Fruit fly (Drosophila melanogaster) whole organism, embryonic: ENCODE results near the gene CG3032.

Experiments
- CG1024 ChIP-seq: fragments of 200-800 bp; sonication (Bioruptor generic); IDR thresholded peaks from 2 replicates; pipeline ENCODE4 v1.3.6; 2022; ENCODE audit warnings: missing biosample characterization, missing genetic modification characterization
- CG10959 ChIP-seq: fragments of 200-800 bp; sonication (Bioruptor generic); IDR thresholded peaks from 2 replicates; pipeline ENCODE4 v1.3.6; 2022; ENCODE audit warnings: missing biosample characterization, missing genetic modification characterization
- CG11085 ChIP-seq: fragments of 200-800 bp; sonication (Bioruptor generic); IDR thresholded peaks from 2 replicates; pipeline ENCODE4 v1.3.6; 2022; ENCODE audit warnings: missing biosample characterization, missing genetic modification characterization
- CG12071 ChIP-seq: fragments of 200-800 bp; sonication (Bioruptor generic); optimal IDR thresholded peaks from 3 replicates; lab custom pipeline; 2018; ENCODE audit warnings: missing biosample characterization, mild to moderate bottlenecking, missing genetic modification characterization
- CG15479 ChIP-seq: fragments of 200-800 bp; sonication (Bioruptor generic); optimal IDR thresholded peaks from 3 replicates; lab custom pipeline; 2019; ENCODE audit warnings: missing biosample characterization, mild to moderate bottlenecking, missing genetic modification characterization, moderate library complexity
- CG1602 ChIP-seq: fragments of 200-800 bp; sonication (Bioruptor generic); optimal IDR thresholded peaks from 3 replicates; lab custom pipeline; 2016; ENCODE audit warnings: missing biosample characterization, missing genetic modification characterization
- CG17361 ChIP-seq: fragments of 200-800 bp; sonication (Bioruptor generic); IDR thresholded peaks from 3 replicates; pipeline ENCODE4 v1.3.6; 2022; ENCODE audit warnings: missing biosample characterization, missing genetic modification characterization
- CG17802 ChIP-seq: fragments of 200-800 bp; sonication (Bioruptor generic); optimal IDR thresholded peaks from 2 replicates; lab custom pipeline; 2018; ENCODE audit warnings: missing biosample characterization, mild to moderate bottlenecking, missing genetic modification characterization, moderate library complexity
- CG2678 ChIP-seq: fragments of 200-800 bp; sonication (Bioruptor generic); optimal IDR thresholded peaks from 3 replicates; lab custom pipeline; 2019; ENCODE audit warnings: missing biosample characterization, mild to moderate bottlenecking, missing genetic modification characterization, moderate library complexity
- CG31224 ChIP-seq: fragments of 200-800 bp; sonication (Bioruptor generic); IDR thresholded peaks from 2 replicates; pipeline ENCODE4 v1.3.6; 2022; ENCODE audit warnings: missing biosample characterization, missing genetic modification characterization
- CG31388 ChIP-seq: fragments of 200-800 bp; sonication (Bioruptor generic); optimal IDR thresholded peaks from 2 replicates; lab custom pipeline; 2016; ENCODE audit warnings: missing biosample characterization, missing genetic modification characterization
- CG34224 ChIP-seq: fragments of 200-800 bp; sonication (Bioruptor generic); IDR thresholded peaks from 3 replicates; pipeline ENCODE4 v1.3.6; 2022; ENCODE audit warnings: missing biosample characterization, missing genetic modification characterization; ENCODE audit not compliant: partially characterized antibody
- CG42726 ChIP-seq: fragments of 200-800 bp; sonication (Bioruptor generic); IDR thresholded peaks from 2 replicates; pipeline ENCODE4 v1.3.6; 2022; ENCODE audit warnings: missing biosample characterization, missing genetic modification characterization; ENCODE audit not compliant: partially characterized antibody
- CG43689 ChIP-seq: fragments of 200-800 bp; sonication (Bioruptor generic); IDR thresholded peaks from 2 replicates; pipeline ENCODE4 v1.3.6; 2022; ENCODE audit warnings: missing biosample characterization, missing genetic modification characterization
- CG4404 ChIP-seq: fragments of 200-800 bp; sonication (Bioruptor generic); IDR thresholded peaks from 2 replicates; pipeline ENCODE4 v1.3.6; 2022; ENCODE audit warnings: missing biosample characterization, missing genetic modification characterization
- CG4424 ChIP-seq: fragments of 200-800 bp; sonication (Bioruptor generic); optimal IDR thresholded peaks from 3 replicates; lab custom pipeline; 2016; ENCODE audit warnings: missing biosample characterization, missing genetic modification characterization
- CG4820 ChIP-seq: fragments of 200-800 bp; sonication (Bioruptor generic); optimal IDR thresholded peaks from 3 replicates; lab custom pipeline; 2016; ENCODE audit warnings: missing biosample characterization, missing genetic modification characterization
- CG8290 ChIP-seq, 3 experiments: fragments of 200-800 bp; sonication (Bioruptor generic); optimal IDR thresholded peaks; 2 replicates each; lab custom pipeline; 2016 to 2019; ENCODE audit warnings: missing biosample characterization in 3 of 3, missing genetic modification characterization in 3 of 3, mild to moderate bottlenecking in 2 of 3, moderate library complexity in 1 of 3
- CG8924 ChIP-seq: fragments of 200-800 bp; optimal IDR thresholded peaks from 3 replicates; lab custom pipeline; 2019; ENCODE audit warnings: missing biosample characterization, mild to moderate bottlenecking, missing genetic modification characterization, moderate library complexity
- CkIIα-i1 ChIP-seq: fragments of 200-800 bp; sonication (Bioruptor generic); IDR thresholded peaks from 2 replicates; pipeline ENCODE4 v1.3.6; 2022; ENCODE audit warnings: missing biosample characterization, missing genetic modification characterization
- CoRest ChIP-seq: fragments of 200-800 bp; sonication (Bioruptor generic); optimal IDR thresholded peaks from 3 replicates; lab custom pipeline; 2018; ENCODE audit warnings: missing biosample characterization, mild to moderate bottlenecking, missing genetic modification characterization, moderate library complexity
- Dref ChIP-seq: fragments of 200-800 bp; sonication (Bioruptor generic); IDR thresholded peaks from 2 replicates; pipeline ENCODE4 v1.3.6; 2022; ENCODE audit warnings: missing biosample characterization, missing genetic modification characterization
- Ets65A ChIP-seq: fragments of 200-800 bp; sonication (Bioruptor generic); peaks from one replicate; lab custom pipeline; 2016; ENCODE audit warnings: missing biosample characterization, missing genetic modification characterization
- HmgD ChIP-seq: fragments of 200-800 bp; sonication (Bioruptor generic); optimal IDR thresholded peaks from 3 replicates; lab custom pipeline; 2016; ENCODE audit warnings: missing biosample characterization, missing genetic modification characterization
- Hr39 ChIP-seq: fragments of >200 bp; optimal IDR thresholded peaks from 2 replicates; lab custom pipeline; 2017
- Nf-YA ChIP-seq: fragments of 200-800 bp; sonication (Bioruptor generic); IDR thresholded peaks from 2 replicates; pipeline ENCODE4 v1.3.6; 2022; ENCODE audit warnings: missing biosample characterization, missing genetic modification characterization
- PHDP ChIP-seq: fragments of 200-800 bp; sonication (Bioruptor generic); optimal IDR thresholded peaks from 3 replicates; lab custom pipeline; 2018; ENCODE audit warnings: missing biosample characterization, mild to moderate bottlenecking, missing genetic modification characterization, moderate library complexity
- Sry-δ ChIP-seq: fragments of 200-800 bp; sonication (Bioruptor generic); optimal IDR thresholded peaks from 2 replicates; lab custom pipeline; 2016; ENCODE audit warnings: missing biosample characterization, missing genetic modification characterization
- Tbp ChIP-seq: fragments of >200 bp; optimal IDR thresholded peaks from 2 replicates; lab custom pipeline; 2018; ENCODE audit warnings: missing biosample characterization, missing genetic modification characterization
- Vsx1 ChIP-seq: fragments of 200-800 bp; sonication (Bioruptor generic); optimal IDR thresholded peaks from 2 replicates; lab custom pipeline; 2017; ENCODE audit warnings: missing biosample characterization, mild to moderate bottlenecking, missing genetic modification characterization, missing genetic modification reagents
- bigmax ChIP-seq: fragments of 200-800 bp; sonication (Bioruptor generic); optimal IDR thresholded peaks from 2 replicates; lab custom pipeline; 2018; ENCODE audit warnings: missing biosample characterization, mild to moderate bottlenecking, missing genetic modification characterization
- cad ChIP-seq: fragments of >200 bp; optimal IDR thresholded peaks from 2 replicates; lab custom pipeline; 2017; ENCODE audit warnings: missing biosample characterization, missing genetic modification characterization
- dm ChIP-seq: fragments of 200-800 bp; sonication (Bioruptor generic); optimal IDR thresholded peaks from 3 replicates; lab custom pipeline; 2016; ENCODE audit warnings: missing biosample characterization, missing genetic modification characterization
- fd102C ChIP-seq: fragments of 200-800 bp; sonication (Bioruptor generic); optimal IDR thresholded peaks from 2 replicates; lab custom pipeline; 2018; ENCODE audit warnings: missing biosample characterization, mild to moderate bottlenecking, missing genetic modification characterization, moderate library complexity
- kah ChIP-seq: fragments of 200-800 bp; sonication (Bioruptor generic); optimal IDR thresholded peaks from 2 replicates; lab custom pipeline; 2018; ENCODE audit warnings: missing biosample characterization, mild to moderate bottlenecking, missing genetic modification characterization
- pzg ChIP-seq: fragments of 200-800 bp; sonication (Bioruptor generic); optimal IDR thresholded peaks from 3 replicates; lab custom pipeline; 2018; ENCODE audit warnings: missing biosample characterization, mild to moderate bottlenecking, missing genetic modification characterization, moderate library complexity
- tll ChIP-seq, 2 experiments: fragments of 200-800 bp in 1 of 2; fragments of >200 bp in 1 of 2; sonication (Bioruptor generic) in 1 of 2; optimal IDR thresholded peaks; 2 replicates each; lab custom pipeline; 2017 to 2019; ENCODE audit warnings: missing biosample characterization in 2 of 2, missing genetic modification characterization in 2 of 2, mild to moderate bottlenecking in 1 of 2, moderate library complexity in 1 of 2
- tna ChIP-seq: fragments of 200-800 bp; sonication (Bioruptor generic); IDR thresholded peaks from 2 replicates; pipeline ENCODE4 v1.3.6; 2022; ENCODE audit warnings: missing biosample characterization, missing genetic modification characterization; ENCODE audit not compliant: partially characterized antibody
- trh ChIP-seq: fragments of 200-800 bp; sonication (Bioruptor generic); optimal IDR thresholded peaks from 2 replicates; lab custom pipeline; 2016; ENCODE audit warnings: missing biosample characterization, missing genetic modification characterization
- zen ChIP-seq: fragments of 200-800 bp; sonication (Bioruptor generic); optimal IDR thresholded peaks from 3 replicates; lab custom pipeline; 2018; ENCODE audit warnings: missing biosample characterization, mild to moderate bottlenecking, missing genetic modification characterization, moderate library complexity

CG3032 gene

DNA sequence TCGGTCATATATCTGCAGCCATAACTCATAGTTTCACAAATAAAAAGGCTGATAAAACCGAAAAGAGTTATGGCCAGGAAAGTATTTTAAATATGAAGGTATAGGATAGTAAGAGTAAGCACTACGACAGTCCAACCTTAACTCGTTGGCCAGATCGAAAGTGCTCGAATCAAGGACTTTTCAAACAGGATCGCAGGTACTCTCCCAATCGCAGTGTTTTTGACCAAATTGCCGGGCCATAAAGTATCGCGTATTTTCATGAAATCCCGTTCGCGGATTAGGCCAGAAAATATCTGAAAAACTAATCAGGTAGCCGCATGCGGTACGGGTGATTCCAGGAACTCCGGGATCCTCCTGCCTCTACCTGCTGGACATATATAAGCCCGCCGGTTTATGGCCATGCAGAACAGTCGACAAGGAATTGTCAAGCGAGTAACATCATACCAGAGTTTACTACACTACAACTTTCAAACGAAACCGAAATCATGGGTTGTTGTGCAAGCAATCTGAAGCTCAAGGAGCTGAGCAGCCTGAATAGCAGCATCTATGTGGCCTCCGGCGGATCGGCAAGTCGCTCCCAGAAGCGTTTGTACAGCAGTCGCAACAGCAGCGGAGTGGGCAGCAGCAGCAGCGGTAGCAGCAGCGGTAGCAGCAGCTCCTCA, 26.7 kb upstream of the CG3032 start, which contains the start of gene CG14427:
Gene CG14427, plus strand, starts transcription at position 399 of the 662 bp plus-strand sequence.
- TF ChIP-seq CG4404 (no peak), CG15479 (GFP tag; lab: Kevin White, UChicago) (peak; percentile 87), fd102C (GFP tag; lab: Kevin White, UChicago) (no peak), CG17361 (GFP tag; lab: Robert Waterston, UW) (no peak), CG8924 (tag; lab: Kevin White, UChicago) (no peak), CG42726 (no peak), CG8290 (GFP tag; optimal IDR thresholded peaks at IDR 0.05; lab: Kevin White, UChicago) (no peak), CG8290 (tag; optimal IDR thresholded peaks at IDR 0.05; lab: Kevin White, UChicago) (no peak), Tbp (no peak), CG4820 (GFP tag; lab: Kevin White, UChicago) (no peak), zen (tag; lab: Kevin White, UChicago) (peak; percentile 19), Dref (GFP tag; lab: Robert Waterston, UW) (no peak), PHDP (tag; lab: Kevin White, UChicago) (no peak), kah (GFP tag; lab: Kevin White, UChicago) (no peak), dm (GFP tag; lab: Kevin White, UChicago) (no peak), CG4424 (GFP tag; lab: Kevin White, UChicago) (no peak), CoRest (tag; lab: Kevin White, UChicago) (no peak), CG17802 (no peak), tna (GFP tag; lab: Robert Waterston, UW) (no peak), tll (GFP tag; optimal IDR thresholded peaks at IDR 0.05; lab: Kevin White, UChicago) (peak in 1 of 2 experiments; percentile 55), CG31388 (GFP tag; lab: Kevin White, UChicago) (no peak), cad (GFP tag; lab: Kevin White, UChicago) (peak; percentile 94), bigmax (GFP tag; lab: Kevin White, UChicago) (no peak), CG31224 (GFP tag; lab: Robert Waterston, UW) (no peak), Nf-YA (no peak), Hr39 (lab: Kevin White, UChicago) (no peak), CG1024 (GFP tag; lab: Robert Waterston, UW) (no peak), CG1602 (GFP tag; lab: Kevin White, UChicago) (no peak), CG12071 (GFP tag; lab: Kevin White, UChicago) (no peak), CG2678 (no peak), CG34224 (GFP tag; lab: Robert Waterston, UW) (no peak), pzg (no peak), trh (GFP tag; lab: Kevin White, UChicago) (no peak), CkIIα-i1 (no peak), Vsx1 (no peak)

- TF ChIP-seq cad (GFP tag; lab: Kevin White, UChicago) (peak; percentile 97), CG43689 (GFP tag; lab: Robert Waterston, UW) (no peak), CG15479 (GFP tag; lab: Kevin White, UChicago) (peak; percentile 67), tll (GFP tag; optimal IDR thresholded peaks at IDR 0.05; lab: Kevin White, UChicago) (peak in 1 of 2 experiments; percentile 58), zen (tag; lab: Kevin White, UChicago) (peak; percentile 63), Ets65A (GFP tag; lab: Kevin White, UChicago) (peak; percentile 68)
Measured at dm6 chrX:7037061-7037460, 23.4 kb upstream of the CG3032 start.

DNA sequence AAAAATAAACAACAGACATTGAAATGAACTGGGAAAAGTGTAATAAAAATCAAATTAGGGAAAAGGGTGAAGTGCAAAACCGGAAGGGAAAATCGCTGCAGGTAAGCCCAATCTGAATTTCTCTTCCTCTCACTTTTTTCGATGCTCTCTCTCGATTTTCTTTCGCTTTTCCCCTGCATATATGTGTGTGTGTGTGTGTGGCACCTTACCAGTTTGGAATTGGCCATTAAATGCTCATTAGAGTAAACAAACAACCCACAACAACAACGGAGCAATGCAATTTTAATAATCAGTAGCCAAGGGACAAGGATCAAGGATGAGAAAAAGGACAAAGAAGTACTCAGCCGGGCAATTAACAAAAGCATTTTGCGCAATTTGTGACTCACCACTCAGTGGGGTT, 21.2 kb upstream of the CG3032 start:
- TF ChIP-seq CG15479 (GFP tag; lab: Kevin White, UChicago) (peak; percentile 41), Sry-δ (GFP tag; lab: Kevin White, UChicago) (no peak), HmgD (GFP tag; lab: Kevin White, UChicago) (no peak), tll (GFP tag; optimal IDR thresholded peaks at IDR 0.05; lab: Kevin White, UChicago) (peak in 1 of 2 experiments; percentile 53), CG10959 (GFP tag; lab: Robert Waterston, UW) (no peak), zen (tag; lab: Kevin White, UChicago) (peak; percentile 93), CG11085 (no peak)
- TF ChIP-seq, all 482 proteins: peak for 3
